Worm (Caenorhabditis elegans) whole organism, L4 larva: Measurements from ENCODE around the gene K11E4.1.

Experiments
- D1046.2 ChIP-seq: fragments of 200-800 bp; sonication (Bioruptor generic); IDR thresholded peaks from 2 replicates; pipeline ENCODE4 v1.3.6; 2022; ENCODE audit warnings: missing genetic modification characterization, missing compliant biosample characterization
- R02D3.7 ChIP-seq: fragments of 150-350 bp; sonication (generic microtip); optimal IDR thresholded peaks from 3 replicates; lab custom pipeline; 2014; ENCODE audit warnings: missing biosample characterization, missing genetic modification characterization
- Y105C5A.15 ChIP-seq: fragments of 200-800 bp; sonication (Bioruptor generic); IDR thresholded peaks from 2 replicates; pipeline ENCODE4 v1.3.6; 2022; ENCODE audit warnings: missing genetic modification characterization, missing compliant biosample characterization
- Y75B8A.6 ChIP-seq: fragments of 200-800 bp; sonication (Bioruptor generic); IDR thresholded peaks from 2 replicates; pipeline ENCODE4 v1.3.6; 2022; ENCODE audit warnings: missing genetic modification reagents, missing genetic modification characterization, missing compliant biosample characterization
- ZK337.2 ChIP-seq: fragments of 200-800 bp; sonication (Bioruptor generic); IDR thresholded peaks from 2 replicates; pipeline ENCODE4 v1.3.6; 2022; ENCODE audit warnings: missing genetic modification reagents, missing genetic modification characterization, missing compliant biosample characterization
- aha-1 ChIP-seq: fragments of 150-350 bp; peaks from one replicate; lab custom pipeline; 2014; ENCODE audit warnings: missing biosample characterization, missing genetic modification characterization
- ama-1 ChIP-seq: fragments of 150-350 bp; optimal IDR thresholded peaks from 2 replicates; lab custom pipeline; 2014; ENCODE audit warnings: inconsistent platforms, mixed read lengths
- attf-4 ChIP-seq: sonication (generic microtip); optimal IDR thresholded peaks from 3 replicates; lab custom pipeline; 2017; ENCODE audit warnings: missing biosample characterization, missing genetic modification characterization
- ceh-20 ChIP-seq: fragments of 200-800 bp; sonication (Bioruptor generic); IDR thresholded peaks from 2 replicates; pipeline ENCODE4 v1.3.6; 2022; ENCODE audit warnings: missing genetic modification reagents, missing genetic modification characterization, missing compliant biosample characterization
- ceh-32 ChIP-seq: sonication (generic microtip); optimal IDR thresholded peaks from 2 replicates; lab custom pipeline; 2016; ENCODE audit warnings: mild to moderate bottlenecking, missing genetic modification characterization, missing compliant biosample characterization; ENCODE audit not compliant: poor library complexity
- ceh-82 ChIP-seq: sonication (generic microtip); optimal IDR thresholded peaks from 2 replicates; lab custom pipeline; 2017; ENCODE audit warnings: missing biosample characterization, missing genetic modification characterization
- ctbp-1 ChIP-seq: fragments of 200-800 bp; sonication (Bioruptor generic); IDR thresholded peaks from 2 replicates; pipeline ENCODE4 v1.3.6; 2022; ENCODE audit warnings: missing genetic modification reagents, missing genetic modification characterization, missing compliant biosample characterization
- daf-12 ChIP-seq: fragments of 150-350 bp; optimal IDR thresholded peaks from 2 replicates; lab custom pipeline; 2014; ENCODE audit warnings: missing biosample characterization, missing genetic modification reagents, missing genetic modification characterization
- daf-16 ChIP-seq, 3 experiments: sonication (generic microtip); optimal IDR thresholded peaks; 2 replicates each; lab custom pipeline; 2016 to 2017; ENCODE audit warnings: missing genetic modification characterization in 3 of 3, missing genetic modification reagents in 3 of 3, mild to moderate bottlenecking in 2 of 3, missing compliant biosample characterization in 2 of 3, missing biosample characterization in 1 of 3, moderate library complexity in 1 of 3
- daf-19 ChIP-seq: fragments of 200-800 bp; sonication (Bioruptor generic); conservative IDR thresholded peaks from 2 replicates; pipeline ENCODE4 v1.3.6; 2022; ENCODE audit warnings: missing genetic modification characterization, missing compliant biosample characterization
- daf-8 ChIP-seq: fragments of 200-800 bp; sonication (Bioruptor generic); IDR thresholded peaks from 2 replicates; pipeline ENCODE4 v1.3.6; 2022; ENCODE audit warnings: missing genetic modification characterization, missing compliant biosample characterization
- dmd-6 ChIP-seq: fragments of 200-800 bp; sonication (Bioruptor generic); IDR thresholded peaks from 2 replicates; pipeline ENCODE4 v1.3.6; 2022; ENCODE audit warnings: missing genetic modification reagents, missing genetic modification characterization, missing compliant biosample characterization
- dve-1 ChIP-seq: sonication (generic microtip); optimal IDR thresholded peaks from 2 replicates; lab custom pipeline; 2017; ENCODE audit warnings: antibody characterized with exemption, mild to moderate bottlenecking, missing genetic modification characterization, missing compliant biosample characterization; ENCODE audit not compliant: insufficient read depth
- hif-1 ChIP-seq, 2 experiments: sonication (generic microtip); optimal IDR thresholded peaks; 2 replicates each; lab custom pipeline; 2016 to 2017; ENCODE audit warnings: missing compliant biosample characterization in 2 of 2, missing genetic modification characterization in 2 of 2, missing genetic modification reagents in 2 of 2, missing genotype in 2 of 2, mild to moderate bottlenecking in 1 of 2
- hlh-11 ChIP-seq: fragments of 200-800 bp; sonication (Bioruptor generic); optimal IDR thresholded peaks from 2 replicates; lab custom pipeline; 2018; ENCODE audit warnings: mild to moderate bottlenecking, missing genetic modification characterization, missing compliant biosample characterization
- hlh-30 ChIP-seq: sonication (generic microtip); optimal IDR thresholded peaks from 2 replicates; lab custom pipeline; 2017; ENCODE audit warnings: antibody characterized with exemption, mild to moderate bottlenecking, missing genetic modification characterization, missing compliant biosample characterization; ENCODE audit not compliant: insufficient read depth
- hmg-1.1 ChIP-seq: fragments of 200-800 bp; sonication (Bioruptor generic); IDR thresholded peaks from 2 replicates; pipeline ENCODE4 v1.3.6; 2022; ENCODE audit warnings: missing genetic modification reagents, missing genetic modification characterization, missing compliant biosample characterization
- lin-1 ChIP-seq: fragments of 200-800 bp; sonication (Bioruptor generic); IDR thresholded peaks from 2 replicates; pipeline ENCODE4 v1.3.6; 2022; ENCODE audit warnings: missing genetic modification reagents, missing genetic modification characterization, missing compliant biosample characterization
- lin-29 ChIP-seq: fragments of 200-800 bp; sonication (Bioruptor generic); IDR thresholded peaks from 2 replicates; pipeline ENCODE4 v1.3.6; 2022; ENCODE audit warnings: missing genetic modification reagents, missing genetic modification characterization, missing compliant biosample characterization
- lir-3 ChIP-seq: sonication (generic microtip); optimal IDR thresholded peaks from 2 replicates; lab custom pipeline; 2016; ENCODE audit warnings: mild to moderate bottlenecking, missing genetic modification characterization, missing compliant biosample characterization
- lsy-2 ChIP-seq, 2 experiments: fragments of 150-350 bp in 1 of 2; sonication (generic microtip) in 1 of 2; optimal IDR thresholded peaks; 2 replicates each; lab custom pipeline; 2014 to 2017; ENCODE audit warnings: missing biosample characterization in 2 of 2, missing genetic modification characterization in 2 of 2
- mdl-1 ChIP-seq, 2 experiments: fragments of 150-350 bp in 1 of 2; sonication (generic microtip) in 1 of 2; optimal IDR thresholded peaks; 2 replicates each; lab custom pipeline; 2014 to 2017; ENCODE audit warnings: missing biosample characterization in 2 of 2, missing genetic modification characterization in 2 of 2
- mdt-29 ChIP-seq: fragments of 200-800 bp; sonication (Bioruptor generic); IDR thresholded peaks from 2 replicates; pipeline ENCODE4 v1.3.6; 2022; ENCODE audit warnings: missing genetic modification reagents, missing genetic modification characterization, missing compliant biosample characterization
- mep-1 ChIP-seq: fragments of 150-350 bp; sonication (generic microtip); optimal IDR thresholded peaks from 3 replicates; lab custom pipeline; 2014; ENCODE audit warnings: missing biosample characterization, missing genetic modification characterization
- mes-2 ChIP-seq: sonication (generic microtip); optimal IDR thresholded peaks from 2 replicates; lab custom pipeline; 2016; ENCODE audit warnings: missing genotype, mild to moderate bottlenecking, missing genetic modification characterization, missing compliant biosample characterization; ENCODE audit not compliant: poor library complexity, severe bottlenecking
- mxl-3 ChIP-seq: fragments of 200-800 bp; sonication (Bioruptor generic); optimal IDR thresholded peaks from 2 replicates; lab custom pipeline; 2018; ENCODE audit warnings: mild to moderate bottlenecking, missing genetic modification characterization, missing compliant biosample characterization
- nhr-11 ChIP-seq: fragments of 150-350 bp; optimal IDR thresholded peaks from 2 replicates; lab custom pipeline; 2014; ENCODE audit warnings: missing biosample characterization, missing genetic modification characterization
- nhr-28 ChIP-seq: fragments of 150-350 bp; optimal IDR thresholded peaks from 2 replicates; lab custom pipeline; 2014; ENCODE audit warnings: missing biosample characterization, missing genetic modification characterization
- nhr-41 ChIP-seq: fragments of 200-800 bp; sonication (Bioruptor generic); IDR thresholded peaks from 2 replicates; pipeline ENCODE4 v1.3.6; 2022; ENCODE audit warnings: missing genetic modification reagents, missing genetic modification characterization, missing compliant biosample characterization
- nhr-48 ChIP-seq: sonication (generic microtip); optimal IDR thresholded peaks from 2 replicates; lab custom pipeline; 2016; ENCODE audit warnings: mild to moderate bottlenecking, missing genetic modification characterization, missing compliant biosample characterization
- nhr-6 ChIP-seq: fragments of 150-350 bp; optimal IDR thresholded peaks from 2 replicates; lab custom pipeline; 2014; ENCODE audit warnings: missing biosample characterization, missing genetic modification characterization
- php-3 ChIP-seq: fragments of 200-800 bp; sonication (Bioruptor generic); IDR thresholded peaks from 2 replicates; pipeline ENCODE4 v1.3.6; 2022; ENCODE audit warnings: missing genetic modification reagents, missing genetic modification characterization, missing compliant biosample characterization
- pqm-1 ChIP-seq: sonication (generic microtip); optimal IDR thresholded peaks from 2 replicates; lab custom pipeline; 2017; ENCODE audit warnings: missing biosample characterization, missing genetic modification characterization
- saeg-2 ChIP-seq: fragments of 200-800 bp; sonication (Bioruptor generic); IDR thresholded peaks from 2 replicates; pipeline ENCODE4 v1.3.6; 2022; ENCODE audit warnings: missing genetic modification reagents, missing genetic modification characterization, missing compliant biosample characterization
- tag-97 ChIP-seq: fragments of 200-800 bp; sonication (Bioruptor generic); IDR thresholded peaks from 2 replicates; pipeline ENCODE4 v1.3.6; 2022; ENCODE audit warnings: missing genetic modification characterization, missing compliant biosample characterization
- tra-1 ChIP-seq: fragments of 200-800 bp; sonication (Bioruptor generic); IDR thresholded peaks from 2 replicates; pipeline ENCODE4 v1.3.6; 2022; ENCODE audit warnings: missing genetic modification reagents, missing genetic modification characterization, missing compliant biosample characterization
- unc-62 ChIP-seq, 3 experiments: fragments of 150-350 bp in 1 of 3; sonication (generic microtip); optimal IDR thresholded peaks in 2 of 3; peaks in 1 of 3; 1 replicate in 1 of 3; 2 replicates in 2 of 3; lab custom pipeline; 2014 to 2017; ENCODE audit warnings: missing biosample characterization in 3 of 3, missing genetic modification characterization in 3 of 3, missing genetic modification reagents in 3 of 3, missing genotype in 1 of 3
- vab-7 ChIP-seq: fragments of 200-800 bp; sonication (Bioruptor generic); IDR thresholded peaks from 2 replicates; pipeline ENCODE4 v1.3.6; 2022; ENCODE audit warnings: missing genetic modification reagents, missing genetic modification characterization, missing compliant biosample characterization
- zip-2 ChIP-seq: fragments of 150-350 bp; optimal IDR thresholded peaks from 2 replicates; lab custom pipeline; 2014; ENCODE audit warnings: missing biosample characterization, missing genetic modification characterization

Gene K11E4.1

DNA sequence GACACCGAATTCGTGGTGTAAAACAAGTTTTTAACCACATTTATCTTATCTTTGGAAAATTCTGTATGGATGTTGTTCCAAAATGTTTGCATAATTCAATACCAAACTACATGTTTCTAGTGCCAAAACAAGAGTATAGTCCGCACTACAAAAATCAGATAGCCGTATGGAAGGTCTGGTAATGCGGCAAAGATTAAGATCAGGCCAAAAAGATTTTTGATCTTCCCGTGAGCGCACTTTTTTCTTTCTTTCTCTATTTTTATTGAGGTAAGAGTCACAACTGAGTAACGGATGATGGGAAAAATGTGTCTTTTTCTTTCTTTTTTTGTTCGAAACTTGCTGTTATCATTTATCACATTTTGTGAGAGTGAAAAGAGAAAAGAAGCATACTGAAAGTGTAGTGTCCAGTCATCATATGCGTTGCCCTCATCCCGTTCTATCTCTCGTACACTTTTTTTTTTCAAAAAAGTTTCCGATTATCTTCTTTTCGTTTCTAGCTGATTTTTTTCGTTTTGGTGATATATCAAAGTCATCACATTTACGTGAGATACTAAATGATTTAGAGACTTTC, 30.7 kb downstream of the K11E4.1 start:
- TF ChIP-seq lin-29 (GFP tag; lab: Robert Waterston, UW) (no peak), hlh-30 (tag; lab: Kevin White, UChicago) (peak; percentile 63), aha-1 (tag; lab: Kevin White, UChicago) (peak; percentile 42), vab-7 (no peak), nhr-11 (tag; lab: Kevin White, UChicago) (peak; percentile 67), nhr-6 (tag; lab: Kevin White, UChicago) (peak; percentile 34), mxl-3 (GFP tag; lab: Kevin White, UChicago) (peak; percentile 68), lir-3 (tag; lab: Kevin White, UChicago) (no peak), nhr-41 (GFP tag; lab: Robert Waterston, UW) (no peak), mep-1 (peak; percentile 26), hlh-11 (peak; percentile 84), mdl-1 (tag; optimal IDR thresholded peaks at IDR 0.05; lab: Kevin White, UChicago) (peak in 1 of 2 experiments; percentile 32), saeg-2 (GFP tag; lab: Robert Waterston, UW) (no peak), nhr-28 (tag; lab: Kevin White, UChicago) (peak; percentile 95), tag-97 (GFP tag; lab: Robert Waterston, UW) (no peak), Y105C5A.15 (GFP tag; lab: Robert Waterston, UW) (no peak), ceh-20 (GFP tag; lab: Robert Waterston, UW) (peak; percentile 47; the same call in 1 of the 2 replicates), pqm-1 (tag; lab: Kevin White, UChicago) (peak; percentile 38), lin-1 (GFP tag; lab: Robert Waterston, UW) (no peak), daf-12 (no peak), daf-8 (no peak), R02D3.7 (tag; lab: Kevin White, UChicago) (no peak), mdt-29 (no peak), ceh-32 (no peak), ceh-82 (tag; lab: Kevin White, UChicago) (no peak), ZK337.2 (no peak), tra-1 (peak; percentile 75), nhr-48 (peak; percentile 70), hif-1 (tag; optimal IDR thresholded peaks at IDR 0.05; lab: Kevin White, UChicago) (peak in 1 of 2 experiments; percentile 47), ama-1 (lab: Kevin White, UChicago) (no peak), lsy-2 (tag; optimal IDR thresholded peaks at IDR 0.05; lab: Kevin White, UChicago) (peak in 1 of 2 experiments; percentile 41), mes-2 (tag; lab: Kevin White, UChicago) (no peak), ctbp-1 (GFP tag; lab: Robert Waterston, UW) (peak; percentile 40; the same call in 1 of the 2 replicates), dve-1 (tag; lab: Kevin White, UChicago) (peak; percentile 8), dmd-6 (GFP tag; lab: Robert Waterston, UW) (peak; percentile 84), daf-19 (GFP tag; lab: Robert Waterston, UW) (no peak)

- TF ChIP-seq unc-62 (GFP tag; optimal IDR thresholded peaks at IDR 0.05 in 1 of 2; lab: Kevin White, UChicago) (no peak), unc-62 (tag; optimal IDR thresholded peaks at IDR 0.05; lab: Kevin White, UChicago) (no peak), aha-1 (tag; lab: Kevin White, UChicago) (peak; percentile 77), dmd-6 (GFP tag; lab: Robert Waterston, UW) (no peak), zip-2 (tag; lab: Kevin White, UChicago) (no peak), daf-16 (GFP tag; optimal IDR thresholded peaks at IDR 0.05; lab: Kevin White, UChicago) (no peak), daf-16 (tag; optimal IDR thresholded peaks at IDR 0.05; lab: Kevin White, UChicago) (peak; percentile 19), Y75B8A.6 (GFP tag; lab: Robert Waterston, UW) (no peak), mes-2 (tag; lab: Kevin White, UChicago) (peak; percentile 3), hmg-1.1 (GFP tag; lab: Robert Waterston, UW) (no peak), D1046.2 (GFP tag; lab: Robert Waterston, UW) (no peak), attf-4 (tag; lab: Kevin White, UChicago) (no peak), php-3 (GFP tag; lab: Robert Waterston, UW) (peak; percentile 61; the same call in 1 of the 2 replicates), tag-97 (GFP tag; lab: Robert Waterston, UW) (no peak), pqm-1 (tag; lab: Kevin White, UChicago) (no peak)
Measured at ce11 chrX:13745558-13745957, 31.6 kb downstream of the K11E4.1 start.
